Worm (Caenorhabditis elegans): ENCODE measurements around the gene srap-1.

ce11 chrII:11193523-11193922 lies 9.5 kb upstream of the srap-1 start:
- TF ChIP-seq nhr-76 (tag; optimal IDR thresholded peaks at IDR 0.05): no peak
- TF ChIP-seq elt-3 (tag; optimal IDR thresholded peaks at IDR 0.05): no peak
- no peak for TF ChIP-seq pha-4 (tag; optimal IDR thresholded peaks at IDR 0.05)

All from whole organism, mixed stage, embryonic.